Worm (Caenorhabditis elegans) whole organism, mixed stage, embryonic: Measurements from ENCODE around the gene C16C8.22.

Source experiments
- M03D4.4 ChIP-seq: sonication (generic microtip); optimal IDR thresholded peaks from 2 replicates; lab custom pipeline; 2017; ENCODE audit warnings: mild to moderate bottlenecking, missing genetic modification characterization, missing compliant biosample characterization
- bed-3 ChIP-seq: fragments of 200-800 bp; sonication (Bioruptor generic); optimal IDR thresholded peaks from 3 replicates; lab custom pipeline; 2018; ENCODE audit warnings: mild to moderate bottlenecking, missing genetic modification characterization, moderate library complexity, missing compliant biosample characterization
- blmp-1 ChIP-seq: fragments of 150-350 bp; optimal IDR thresholded peaks from 2 replicates; lab custom pipeline; 2014; ENCODE audit warnings: missing biosample characterization, missing genetic modification characterization
- ceh-39 ChIP-seq: fragments of 150-350 bp; optimal IDR thresholded peaks from 2 replicates; lab custom pipeline; 2014; ENCODE audit warnings: missing biosample characterization, missing genetic modification characterization
- ceh-43 ChIP-seq: fragments of 200-800 bp; sonication (Bioruptor generic); optimal IDR thresholded peaks from 2 replicates; lab custom pipeline; 2018; ENCODE audit warnings: mild to moderate bottlenecking, missing genetic modification characterization, moderate library complexity, missing compliant biosample characterization
- ceh-83 ChIP-seq: fragments of 200-800 bp; sonication (Bioruptor generic); optimal IDR thresholded peaks from 2 replicates; lab custom pipeline; 2018; ENCODE audit warnings: mild to moderate bottlenecking, missing genetic modification characterization, missing compliant biosample characterization
- ces-1 ChIP-seq: fragments of 150-350 bp; optimal IDR thresholded peaks from 2 replicates; lab custom pipeline; 2014; ENCODE audit warnings: missing biosample characterization, missing genetic modification reagents, missing genetic modification characterization
- cnd-1 ChIP-seq: fragments of 200-800 bp; sonication (Bioruptor generic); optimal IDR thresholded peaks from 2 replicates; lab custom pipeline; 2018; ENCODE audit warnings: mild to moderate bottlenecking, missing genetic modification characterization, missing compliant biosample characterization
- elt-1 ChIP-seq: sonication (generic microtip); optimal IDR thresholded peaks from 2 replicates; lab custom pipeline; 2017; ENCODE audit warnings: missing genetic modification characterization, mild to moderate bottlenecking, missing compliant biosample characterization, antibody characterized with exemption, moderate library complexity, borderline replicate concordance; ENCODE audit not compliant: insufficient read depth
- elt-3 ChIP-seq: fragments of 150-350 bp; optimal IDR thresholded peaks from 2 replicates; lab custom pipeline; 2014; ENCODE audit warnings: missing biosample characterization, missing genetic modification characterization
- flh-1 ChIP-seq: fragments of 200-800 bp; sonication (Bioruptor generic); optimal IDR thresholded peaks from 2 replicates; lab custom pipeline; 2018; ENCODE audit warnings: mild to moderate bottlenecking, missing genetic modification characterization, moderate library complexity, missing compliant biosample characterization
- ham-2 ChIP-seq: fragments of 200-800 bp; sonication (Bioruptor generic); optimal IDR thresholded peaks from 2 replicates; lab custom pipeline; 2018; ENCODE audit warnings: mild to moderate bottlenecking, missing genetic modification characterization, missing compliant biosample characterization
- hlh-1 ChIP-seq: fragments of 150-350 bp; optimal IDR thresholded peaks from 2 replicates; lab custom pipeline; 2014; ENCODE audit warnings: missing biosample characterization, missing genetic modification reagents, missing genetic modification characterization
- lin-13 ChIP-seq: fragments of 150-350 bp; optimal IDR thresholded peaks from 2 replicates; lab custom pipeline; 2014; ENCODE audit warnings: missing biosample characterization, missing genetic modification characterization
- lin-32 ChIP-seq: fragments of 200-800 bp; sonication (Bioruptor generic); optimal IDR thresholded peaks from 2 replicates; lab custom pipeline; 2018; ENCODE audit warnings: mild to moderate bottlenecking, missing genetic modification characterization, missing compliant biosample characterization
- lsy-2 ChIP-seq: fragments of 150-350 bp; optimal IDR thresholded peaks from 2 replicates; lab custom pipeline; 2014; ENCODE audit warnings: missing biosample characterization, missing genetic modification characterization
- mab-5 ChIP-seq: fragments of 150-350 bp; optimal IDR thresholded peaks from 2 replicates; lab custom pipeline; 2014; ENCODE audit warnings: missing biosample characterization, missing genetic modification characterization
- mep-1 ChIP-seq: fragments of 150-350 bp; optimal IDR thresholded peaks from 2 replicates; lab custom pipeline; 2017; ENCODE audit warnings: missing biosample characterization, missing genetic modification reagents, missing genetic modification characterization, inconsistent platforms
- mls-2 ChIP-seq: sonication (generic microtip); optimal IDR thresholded peaks from 2 replicates; lab custom pipeline; 2016; ENCODE audit warnings: mild to moderate bottlenecking, missing genetic modification characterization, moderate library complexity, missing compliant biosample characterization
- nhr-12 ChIP-seq: fragments of 150-350 bp; optimal IDR thresholded peaks from 2 replicates; lab custom pipeline; 2014; ENCODE audit warnings: missing biosample characterization, missing genetic modification characterization
- nhr-237 ChIP-seq: fragments of 150-350 bp; optimal IDR thresholded peaks from 2 replicates; lab custom pipeline; 2014; ENCODE audit warnings: missing biosample characterization, missing genetic modification characterization
- nhr-76 ChIP-seq: sonication (generic microtip); optimal IDR thresholded peaks from 2 replicates; lab custom pipeline; 2017; ENCODE audit warnings: missing biosample characterization, missing genetic modification characterization
- pha-4 ChIP-seq: fragments of 150-350 bp; optimal IDR thresholded peaks from 2 replicates; lab custom pipeline; 2018; ENCODE audit warnings: missing biosample characterization, missing genetic modification reagents, missing genetic modification characterization
- sem-2 ChIP-seq: fragments of 200-800 bp; sonication (Bioruptor generic); optimal IDR thresholded peaks from 2 replicates; lab custom pipeline; 2018; ENCODE audit warnings: mild to moderate bottlenecking, missing genetic modification characterization, missing compliant biosample characterization
- snpc-4 ChIP-seq: fragments of 150-350 bp; optimal IDR thresholded peaks from 2 replicates; lab custom pipeline; 2014; ENCODE audit warnings: missing biosample characterization, missing genetic modification characterization
- tbx-8 ChIP-seq: fragments of 200-800 bp; sonication (Bioruptor generic); optimal IDR thresholded peaks from 2 replicates; lab custom pipeline; 2018; ENCODE audit warnings: mild to moderate bottlenecking, missing genetic modification characterization, moderate library complexity, missing compliant biosample characterization
- unc-120 ChIP-seq: sonication (generic microtip); optimal IDR thresholded peaks from 2 replicates; lab custom pipeline; 2017; ENCODE audit warnings: missing genetic modification characterization, missing compliant biosample characterization; ENCODE audit not compliant: poor library complexity, severe bottlenecking
- unc-39 ChIP-seq: fragments of 150-350 bp; optimal IDR thresholded peaks from 2 replicates; lab custom pipeline; 2014; ENCODE audit warnings: missing biosample characterization, missing genetic modification characterization
- unc-62 ChIP-seq: fragments of 150-350 bp; optimal IDR thresholded peaks from 2 replicates; lab custom pipeline; 2014; ENCODE audit warnings: missing biosample characterization, missing genetic modification reagents, missing genetic modification characterization
- zip-8 ChIP-seq: fragments of 150-350 bp; optimal IDR thresholded peaks from 2 replicates; lab custom pipeline; 2014; ENCODE audit warnings: missing biosample characterization, missing genetic modification characterization

C16C8.22 gene

ce11 chrII:3460048-3460447 is 17.0 kb upstream of the C16C8.22 start, which contains the start of gene C16C8.7:
TSS of gene C16C8.7 (minus strand) at chrII:3460148.
- TF ChIP-seq unc-62 (GFP tag; lab: Kevin White, UChicago), result no peak
- no peak for TF ChIP-seq sem-2 (GFP tag; lab: Kevin White, UChicago)
- no peak for TF ChIP-seq nhr-12
- no peak for TF ChIP-seq M03D4.4 (tag; lab: Kevin White, UChicago)

- TF ChIP-seq mls-2 (tag; lab: Kevin White, UChicago), result no peak
- TF ChIP-seq ceh-83, result no peak
- no peak for TF ChIP-seq ces-1
- no peak for TF ChIP-seq cnd-1 (tag; lab: Kevin White, UChicago)
- no peak for TF ChIP-seq nhr-237 (tag; lab: Kevin White, UChicago)
- no peak for TF ChIP-seq unc-62 (GFP tag; lab: Kevin White, UChicago)
- no peak for TF ChIP-seq hlh-1 (tag; lab: Kevin White, UChicago)
- no peak for TF ChIP-seq M03D4.4 (tag; lab: Kevin White, UChicago)
- no peak for TF ChIP-seq lsy-2 (tag; lab: Kevin White, UChicago)
- TF ChIP-seq pha-4 (tag; lab: Kevin White, UChicago), result no peak
- TF ChIP-seq ceh-43 (GFP tag; lab: Kevin White, UChicago), result no peak
- no peak for TF ChIP-seq bed-3
- no peak for TF ChIP-seq blmp-1
- TF ChIP-seq tbx-8, result no peak
- TF ChIP-seq snpc-4, result no peak
- no peak for TF ChIP-seq nhr-76 (tag; lab: Kevin White, UChicago)
- TF ChIP-seq unc-39 (tag; lab: Kevin White, UChicago), result no peak
- no peak for TF ChIP-seq elt-3
- TF ChIP-seq nhr-12, result no peak
- no peak for TF ChIP-seq ceh-39 (tag; lab: Kevin White, UChicago)
Observed at ce11 chrII:3459199-3459598, 16.1 kb upstream of the C16C8.22 start.

DNA sequence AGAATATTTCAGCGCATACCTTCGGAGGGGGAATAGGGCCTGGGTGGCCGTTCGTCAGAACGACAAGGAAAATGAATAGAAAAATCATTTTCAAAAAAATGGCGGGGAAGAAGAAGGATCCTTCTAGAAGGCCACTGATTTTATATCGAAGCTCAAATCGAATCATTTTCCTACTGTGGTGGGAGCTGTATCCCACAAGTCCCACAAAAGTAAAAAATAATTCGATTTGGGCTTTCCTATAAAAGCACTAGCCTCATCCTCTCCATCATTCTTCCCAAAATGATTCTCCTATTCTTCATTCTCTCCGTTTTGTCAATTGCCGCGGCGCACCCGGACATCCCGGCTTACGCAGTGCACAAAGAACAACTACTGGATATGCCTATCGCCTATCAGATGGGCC is 15.2 kb upstream of the C16C8.22 start, which contains the start of the genes C16C8.26 and C16C8.19:
Gene C16C8.26 (minus strand): TSS at position 101 of the 400 bp plus-strand sequence.
Gene C16C8.19 (plus strand): TSS at position 279 of the 400 bp plus-strand sequence.
- TF ChIP-seq nhr-12 (no peak), mab-5 (tag; lab: Kevin White, UChicago) (no peak), ceh-43 (GFP tag; lab: Kevin White, UChicago) (no peak), mls-2 (tag; lab: Kevin White, UChicago) (no peak), hlh-1 (tag; lab: Kevin White, UChicago) (no peak), unc-120 (no peak), nhr-237 (tag; lab: Kevin White, UChicago) (no peak), mep-1 (no peak), ceh-39 (tag; lab: Kevin White, UChicago) (no peak), snpc-4 (no peak)

- no peak for TF ChIP-seq M03D4.4 (tag; lab: Kevin White, UChicago)
- TF ChIP-seq pha-4 (tag; lab: Kevin White, UChicago), result no peak
- no peak for TF ChIP-seq mep-1
- no peak for TF ChIP-seq flh-1 (GFP tag; lab: Kevin White, UChicago)
- TF ChIP-seq ceh-83, result no peak
- no peak for TF ChIP-seq nhr-12
- no peak for TF ChIP-seq zip-8 (tag; lab: Kevin White, UChicago)
- TF ChIP-seq bed-3, result no peak
- TF ChIP-seq hlh-1 (tag; lab: Kevin White, UChicago), result no peak
- no peak for TF ChIP-seq tbx-8
- TF ChIP-seq unc-39 (tag; lab: Kevin White, UChicago), result no peak
- TF ChIP-seq mab-5 (tag; lab: Kevin White, UChicago), result no peak
- TF ChIP-seq unc-120, result no peak
- TF ChIP-seq elt-1 (tag; lab: Kevin White, UChicago), result no peak
Observed at ce11 chrII:3453521-3453920, 10.5 kb upstream of the C16C8.22 start, which contains the start of gene C16C8.11. TSS of gene C16C8.11 (plus strand) at chrII:3453708.

- TF ChIP-seq zip-8 (tag; lab: Kevin White, UChicago), result no peak
- TF ChIP-seq elt-3, result no peak
- no peak for TF ChIP-seq lin-13 (tag; lab: Kevin White, UChicago)
- TF ChIP-seq ceh-39 (tag; lab: Kevin White, UChicago), result no peak
- no peak for TF ChIP-seq bed-3
- TF ChIP-seq mep-1, result no peak
- no peak for TF ChIP-seq sem-2 (GFP tag; lab: Kevin White, UChicago)
- no peak for TF ChIP-seq M03D4.4 (tag; lab: Kevin White, UChicago)
- no peak for TF ChIP-seq tbx-8
- TF ChIP-seq unc-120, result no peak
- TF ChIP-seq lin-32 (GFP tag; lab: Kevin White, UChicago), result no peak
- no peak for TF ChIP-seq cnd-1 (tag; lab: Kevin White, UChicago)
- TF ChIP-seq blmp-1, result no peak
- no peak for TF ChIP-seq ham-2 (GFP tag; lab: Kevin White, UChicago)
- TF ChIP-seq nhr-76 (tag; lab: Kevin White, UChicago), result no peak
- TF ChIP-seq flh-1 (GFP tag; lab: Kevin White, UChicago), result no peak
- TF ChIP-seq nhr-237 (tag; lab: Kevin White, UChicago), result no peak
- TF ChIP-seq, all 35 proteins: peak for 0
Observed at ce11 chrII:3452421-3452820, 9.4 kb upstream of the C16C8.22 start, which contains the start of gene C16C8.12. TSS of gene C16C8.12 (plus strand) at chrII:3452721.
